Fruit fly (Drosophila melanogaster) whole organism, embryonic: ENCODE results near the gene CSN1b.
A peak's percentile ranks its signal among the peaks of the same experiment; 100 is the strongest.

ENCODE experiments used
- ATbp ChIP-seq: fragments of 200-800 bp; sonication (Bioruptor generic); optimal IDR thresholded peaks from 2 replicates; lab custom pipeline; 2017; ENCODE audit warnings: missing biosample characterization, mild to moderate bottlenecking, missing genetic modification characterization, missing genetic modification reagents
- Asciz ChIP-seq: fragments of 200-800 bp; sonication (Bioruptor generic); optimal IDR thresholded peaks from 2 replicates; lab custom pipeline; 2017; ENCODE audit warnings: missing biosample characterization, mild to moderate bottlenecking, missing genetic modification characterization, missing genetic modification reagents
- Bgb ChIP-seq: fragments of 200-800 bp; sonication (Bioruptor generic); IDR thresholded peaks from 2 replicates; pipeline ENCODE4 v1.3.6; 2022; ENCODE audit warnings: missing biosample characterization, missing genetic modification characterization; ENCODE audit not compliant: partially characterized antibody
- CG10209 ChIP-seq: fragments of 200-800 bp; sonication (Bioruptor generic); optimal IDR thresholded peaks from 3 replicates; lab custom pipeline; 2017; ENCODE audit warnings: missing biosample characterization, mild to moderate bottlenecking, missing genetic modification characterization, missing genetic modification reagents
- CG10274 ChIP-seq: fragments of 200-800 bp; sonication (Bioruptor generic); optimal IDR thresholded peaks from 3 replicates; lab custom pipeline; 2017; ENCODE audit warnings: missing biosample characterization, mild to moderate bottlenecking, missing genetic modification characterization
- CG10321 ChIP-seq: fragments of 200-800 bp; sonication (Bioruptor generic); IDR thresholded peaks from 2 replicates; pipeline ENCODE4 v1.3.6; 2022; ENCODE audit warnings: missing biosample characterization, missing genetic modification characterization
- CG10543 ChIP-seq: fragments of 200-800 bp; sonication (Bioruptor generic); optimal IDR thresholded peaks from 3 replicates; lab custom pipeline; 2017; ENCODE audit warnings: missing biosample characterization, mild to moderate bottlenecking, missing genetic modification characterization, moderate library complexity
- CG13624 ChIP-seq: fragments of 200-800 bp; sonication (Bioruptor generic); optimal IDR thresholded peaks from 2 replicates; lab custom pipeline; 2016; ENCODE audit warnings: missing biosample characterization, missing genetic modification characterization
- CG15073 ChIP-seq: fragments of 200-800 bp; sonication (Bioruptor generic); optimal IDR thresholded peaks from 2 replicates; lab custom pipeline; 2016; ENCODE audit warnings: missing biosample characterization, missing genetic modification characterization
- CG1602 ChIP-seq: fragments of 200-800 bp; sonication (Bioruptor generic); optimal IDR thresholded peaks from 3 replicates; lab custom pipeline; 2016; ENCODE audit warnings: missing biosample characterization, missing genetic modification characterization
- CG1603 ChIP-seq: fragments of 200-800 bp; sonication (Bioruptor generic); optimal IDR thresholded peaks from 2 replicates; lab custom pipeline; 2019; ENCODE audit warnings: missing biosample characterization, mild to moderate bottlenecking, missing genetic modification characterization, moderate library complexity
- CG16813 ChIP-seq: fragments of 200-800 bp; sonication (Bioruptor generic); IDR thresholded peaks from 3 replicates; pipeline ENCODE4 v1.3.6; 2022; ENCODE audit warnings: missing biosample characterization, missing genetic modification characterization; ENCODE audit not compliant: partially characterized antibody
- CG17829 ChIP-seq: fragments of 200-800 bp; optimal IDR thresholded peaks from 2 replicates; lab custom pipeline; 2019; ENCODE audit warnings: missing biosample characterization, mild to moderate bottlenecking, missing genetic modification characterization, moderate library complexity
- CG18764 ChIP-seq: fragments of 200-800 bp; sonication (Bioruptor generic); optimal IDR thresholded peaks from 3 replicates; lab custom pipeline; 2016; ENCODE audit warnings: missing biosample characterization, missing genetic modification characterization
- CG2202 ChIP-seq: fragments of 200-800 bp; sonication (Bioruptor generic); optimal IDR thresholded peaks from 2 replicates; lab custom pipeline; 2018; ENCODE audit warnings: missing biosample characterization, mild to moderate bottlenecking, missing genetic modification characterization
- CG31365 ChIP-seq: fragments of 200-800 bp; sonication (Bioruptor generic); optimal IDR thresholded peaks from 2 replicates; lab custom pipeline; 2018; ENCODE audit warnings: missing biosample characterization, mild to moderate bottlenecking, missing genetic modification characterization
- CG3163 ChIP-seq: fragments of 200-800 bp; sonication (Bioruptor generic); optimal IDR thresholded peaks from 3 replicates; lab custom pipeline; 2016; ENCODE audit warnings: missing biosample characterization, missing genetic modification characterization
- CG32767 ChIP-seq: fragments of 200-800 bp; sonication (Bioruptor generic); IDR thresholded peaks from 2 replicates; pipeline ENCODE4 v1.3.6; 2022; ENCODE audit warnings: missing biosample characterization, missing genetic modification characterization
- CG3281 ChIP-seq: fragments of 200-800 bp; sonication (Bioruptor generic); optimal IDR thresholded peaks from 3 replicates; lab custom pipeline; 2017; ENCODE audit warnings: missing biosample characterization, mild to moderate bottlenecking, missing genetic modification characterization
- CG3838 ChIP-seq: fragments of 200-800 bp; sonication (Bioruptor generic); optimal IDR thresholded peaks from 3 replicates; lab custom pipeline; 2016; ENCODE audit warnings: missing biosample characterization, missing genetic modification characterization
- CG4617 ChIP-seq: fragments of 200-800 bp; sonication (Bioruptor generic); optimal IDR thresholded peaks from 3 replicates; lab custom pipeline; 2016; ENCODE audit warnings: missing biosample characterization, missing genetic modification characterization, borderline replicate concordance
- CG4820 ChIP-seq: fragments of 200-800 bp; sonication (Bioruptor generic); optimal IDR thresholded peaks from 3 replicates; lab custom pipeline; 2016; ENCODE audit warnings: missing biosample characterization, missing genetic modification characterization
- CG8765 ChIP-seq: fragments of 200-800 bp; sonication (Bioruptor generic); IDR thresholded peaks from 2 replicates; pipeline ENCODE4 v1.3.6; 2022; ENCODE audit warnings: missing biosample characterization, missing genetic modification characterization
- Doc2 ChIP-seq: fragments of 200-800 bp; sonication (Bioruptor generic); IDR thresholded peaks from 2 replicates; pipeline ENCODE4 v1.3.6; 2022; ENCODE audit warnings: missing biosample characterization, missing genetic modification characterization
- Ets97D ChIP-seq: fragments of 200-800 bp; sonication (Bioruptor generic); optimal IDR thresholded peaks from 3 replicates; lab custom pipeline; 2016; ENCODE audit warnings: missing biosample characterization, missing genetic modification characterization
- GATAe ChIP-seq: fragments of 200-800 bp; sonication (Bioruptor generic); conservative IDR thresholded peaks from 2 replicates; pipeline ENCODE4 v1.3.6; 2022; ENCODE audit warnings: missing biosample characterization, missing genetic modification characterization
- H2.0 ChIP-seq: fragments of 200-800 bp; sonication (Bioruptor generic); IDR thresholded peaks from 2 replicates; pipeline ENCODE4 v1.3.6; 2022; ENCODE audit warnings: missing biosample characterization, missing genetic modification characterization
- Kr ChIP-seq: fragments of 200-800 bp; sonication (Bioruptor generic); optimal IDR thresholded peaks from 2 replicates; lab custom pipeline; 2017; ENCODE audit warnings: missing biosample characterization, mild to moderate bottlenecking, missing genetic modification characterization
- MTF-1 ChIP-seq: fragments of 200-800 bp; sonication (Bioruptor generic); optimal IDR thresholded peaks from 2 replicates; lab custom pipeline; 2018; ENCODE audit warnings: missing biosample characterization, mild to moderate bottlenecking, missing genetic modification characterization, borderline replicate concordance
- Optix ChIP-seq: fragments of 200-800 bp; sonication (Bioruptor generic); IDR thresholded peaks from 3 replicates; pipeline ENCODE4 v1.3.6; 2022; ENCODE audit warnings: missing biosample characterization, missing genetic modification characterization
- Tbp ChIP-seq: fragments of >200 bp; optimal IDR thresholded peaks from 2 replicates; lab custom pipeline; 2018; ENCODE audit warnings: missing biosample characterization, missing genetic modification characterization
- Xrp1 ChIP-seq: fragments of 200-800 bp; sonication (Bioruptor generic); IDR thresholded peaks from 2 replicates; pipeline ENCODE4 v1.3.6; 2022; ENCODE audit warnings: missing biosample characterization, missing genetic modification characterization
- al ChIP-seq: fragments of 200-800 bp; sonication (Bioruptor generic); IDR thresholded peaks from 2 replicates; pipeline ENCODE4 v1.3.6; 2022; ENCODE audit warnings: missing biosample characterization, missing genetic modification characterization
- az2 ChIP-seq: fragments of 200-800 bp; sonication (Bioruptor generic); optimal IDR thresholded peaks from 3 replicates; lab custom pipeline; 2016; ENCODE audit warnings: missing biosample characterization, missing genetic modification characterization
- caup ChIP-seq: fragments of 200-800 bp; sonication (Bioruptor generic); optimal IDR thresholded peaks from 3 replicates; lab custom pipeline; 2017; ENCODE audit warnings: missing biosample characterization, mild to moderate bottlenecking, missing genetic modification characterization, moderate library complexity; ENCODE audit not compliant: severe bottlenecking
- chn ChIP-seq: fragments of 200-800 bp; sonication (Bioruptor generic); optimal IDR thresholded peaks from 2 replicates; lab custom pipeline; 2016; ENCODE audit warnings: missing biosample characterization, missing genetic modification characterization
- crc ChIP-seq: fragments of 200-800 bp; sonication (Bioruptor generic); optimal IDR thresholded peaks from 2 replicates; lab custom pipeline; 2016; ENCODE audit warnings: missing biosample characterization, missing genetic modification characterization
- danr ChIP-seq: fragments of 200-800 bp; sonication (Bioruptor generic); IDR thresholded peaks from 2 replicates; pipeline ENCODE4 v1.3.6; 2022; ENCODE audit warnings: missing biosample characterization, missing genetic modification characterization
- en ChIP-seq: fragments of 200-800 bp; sonication (Bioruptor generic); optimal IDR thresholded peaks from 2 replicates; lab custom pipeline; 2016; ENCODE audit warnings: missing biosample characterization, missing genetic modification characterization
- esg ChIP-seq: fragments of 200-800 bp; sonication (Bioruptor generic); conservative IDR thresholded peaks from 2 replicates; pipeline ENCODE4 v1.3.6; 2022; ENCODE audit warnings: missing biosample characterization, missing genetic modification characterization
- fd3F ChIP-seq: fragments of 200-800 bp; sonication (Bioruptor generic); optimal IDR thresholded peaks from 2 replicates; lab custom pipeline; 2018; ENCODE audit warnings: missing biosample characterization, mild to moderate bottlenecking, missing genetic modification characterization, moderate library complexity
- lmd ChIP-seq: fragments of 200-800 bp; sonication (Bioruptor generic); IDR thresholded peaks from 2 replicates; pipeline ENCODE4 v1.3.6; 2022; ENCODE audit warnings: missing biosample characterization, missing genetic modification characterization
- mam ChIP-seq: fragments of 200-800 bp; sonication (Bioruptor generic); optimal IDR thresholded peaks from 3 replicates; lab custom pipeline; 2016; ENCODE audit warnings: missing biosample characterization, missing genetic modification characterization
- odd ChIP-seq: fragments of 200-800 bp; sonication (Bioruptor generic); optimal IDR thresholded peaks from 2 replicates; lab custom pipeline; 2017; ENCODE audit warnings: missing biosample characterization, mild to moderate bottlenecking, missing genetic modification characterization
- slbo ChIP-seq: fragments of 200-800 bp; sonication (Bioruptor generic); IDR thresholded peaks from 2 replicates; pipeline ENCODE4 v1.3.6; 2022; ENCODE audit warnings: missing biosample characterization, missing genetic modification characterization
- sob ChIP-seq: fragments of 200-800 bp; sonication (Bioruptor generic); IDR thresholded peaks from 2 replicates; pipeline ENCODE4 v1.3.6; 2022; ENCODE audit warnings: missing biosample characterization, missing genetic modification characterization
- tup ChIP-seq: fragments of 200-800 bp; sonication (Bioruptor generic); optimal IDR thresholded peaks from 2 replicates; lab custom pipeline; 2016; ENCODE audit warnings: missing biosample characterization, mild to moderate bottlenecking, missing genetic modification characterization, moderate library complexity
- vnd ChIP-seq: fragments of 200-800 bp; sonication (Bioruptor generic); IDR thresholded peaks from 3 replicates; pipeline ENCODE4 v1.3.6; 2022; ENCODE audit warnings: missing biosample characterization, missing genetic modification characterization; ENCODE audit not compliant: partially characterized antibody
- wdn ChIP-seq: fragments of 200-800 bp; sonication (Bioruptor generic); IDR thresholded peaks from 2 replicates; pipeline ENCODE4 v1.3.6; 2022; ENCODE audit warnings: missing biosample characterization, missing genetic modification characterization

The CSN1b gene

dm6 chr3L:18869035-18869826, 35.5 kb downstream of the CSN1b start, which contains the start of gene Grx1 (continued):
- TF ChIP-seq ATbp (GFP tag; lab: Kevin White, UChicago) = peak; percentile 8
- peak; percentile 36 for TF ChIP-seq CG2202 (tag; lab: Kevin White, UChicago)
- TF ChIP-seq mam (GFP tag; lab: Kevin White, UChicago) = peak; percentile 52
- TF ChIP-seq CG1602 (GFP tag; lab: Kevin White, UChicago) = peak; percentile 47
- TF ChIP-seq Optix (GFP tag; lab: Robert Waterston, UW) = no peak
- TF ChIP-seq CG10543 = peak; percentile 66
- no peak for TF ChIP-seq CG3838 (GFP tag; lab: Kevin White, UChicago)
- no peak for TF ChIP-seq CG10274 (GFP tag; lab: Kevin White, UChicago)
- TF ChIP-seq wdn (GFP tag; lab: Robert Waterston, UW) = no peak
- 0 out of 2 replicates have a peak, but pooled peaks have one; percentile 38 for TF ChIP-seq al (GFP tag; lab: Robert Waterston, UW)
- TF ChIP-seq MTF-1 (GFP tag; lab: Kevin White, UChicago) = no peak
- peak; percentile 15 for TF ChIP-seq crc (GFP tag; lab: Kevin White, UChicago)
- peak; percentile 54 for TF ChIP-seq CG4617
- peak; percentile 14 for TF ChIP-seq Ets97D
- TF ChIP-seq chn (GFP tag; lab: Kevin White, UChicago) = no peak
- TF ChIP-seq Doc2 (GFP tag; lab: Robert Waterston, UW) = no peak
- no peak; the same call in 1 of the 2 replicates for TF ChIP-seq esg (GFP tag; lab: Robert Waterston, UW)
- TF ChIP-seq CG3281 = peak; percentile 55
- TF ChIP-seq CG13624 (GFP tag; lab: Kevin White, UChicago) = peak; percentile 58
- no peak for TF ChIP-seq Kr (GFP tag; lab: Kevin White, UChicago)
- TF ChIP-seq sob (GFP tag; lab: Robert Waterston, UW) = peak; percentile 33; the same call in 1 of the 2 replicates
- no peak for TF ChIP-seq CG15073 (GFP tag; lab: Kevin White, UChicago)
- no peak for TF ChIP-seq Bgb (GFP tag; lab: Robert Waterston, UW)
- no peak for TF ChIP-seq CG16813 (GFP tag; lab: Robert Waterston, UW)
- TF ChIP-seq az2 (GFP tag; lab: Kevin White, UChicago) = peak; percentile 69
- TF ChIP-seq CG1603 (tag; lab: Kevin White, UChicago) = peak; percentile 57
- TF ChIP-seq lmd = 0 out of 2 replicates have a peak, but pooled peaks have one; percentile 22
- TF ChIP-seq CG10321 (GFP tag; lab: Robert Waterston, UW) = no peak
- TF ChIP-seq CG17829 = peak; percentile 76
- TF ChIP-seq CG31365 (tag; lab: Kevin White, UChicago) = no peak
- TF ChIP-seq CG10209 (GFP tag; lab: Kevin White, UChicago) = peak; percentile 41
- TF ChIP-seq caup (GFP tag; lab: Kevin White, UChicago) = peak; percentile 47
- TF ChIP-seq CG18764 (GFP tag; lab: Kevin White, UChicago) = peak; percentile 55
- 0 out of 2 replicates have a peak, but pooled peaks have one; percentile 20 for TF ChIP-seq H2.0
- no peak for TF ChIP-seq CG8765
- TF ChIP-seq fd3F (GFP tag; lab: Kevin White, UChicago) = peak; percentile 58
- peak; percentile 81 for TF ChIP-seq GATAe
- peak; percentile 33 for TF ChIP-seq odd
- no peak for TF ChIP-seq CG32767
- TF ChIP-seq CG4820 = peak; percentile 31
- peak; percentile 57 for TF ChIP-seq Xrp1 (GFP tag; lab: Robert Waterston, UW)
- TF ChIP-seq Asciz = peak; percentile 50
- no peak for TF ChIP-seq tup (GFP tag; lab: Kevin White, UChicago)
- TF ChIP-seq danr (GFP tag; lab: Robert Waterston, UW) = no peak
- no peak for TF ChIP-seq en (GFP tag; lab: Kevin White, UChicago)
- no peak for TF ChIP-seq vnd (GFP tag; lab: Robert Waterston, UW)
- peak; percentile 17 for TF ChIP-seq CG3163
- peak; percentile 54; the same call in 1 of the 2 replicates for TF ChIP-seq slbo
- TF ChIP-seq Tbp = no peak
